Worm (Caenorhabditis elegans) whole organism, L3 larva: ENCODE data around the gene F35C11.5.

ENCODE experiments used
- R02D3.7 ChIP-seq: fragments of 150-350 bp; optimal IDR thresholded peaks from 2 replicates; lab custom pipeline; 2014; ENCODE audit warnings: missing biosample characterization, missing genetic modification characterization
- ZK546.5 ChIP-seq: sonication (generic microtip); optimal IDR thresholded peaks from 2 replicates; lab custom pipeline; 2017; ENCODE audit warnings: missing biosample characterization, missing genetic modification characterization
- ama-1 ChIP-seq: fragments of 150-350 bp; optimal IDR thresholded peaks from 2 replicates; lab custom pipeline; 2018
- ceh-9 ChIP-seq: sonication (generic microtip); optimal IDR thresholded peaks from 2 replicates; lab custom pipeline; 2018; ENCODE audit warnings: missing biosample characterization, missing genetic modification characterization
- daf-12 ChIP-seq: fragments of 150-350 bp; optimal IDR thresholded peaks from 2 replicates; lab custom pipeline; 2014; ENCODE audit warnings: missing biosample characterization, missing genetic modification reagents, missing genetic modification characterization
- egl-5 ChIP-seq: fragments of 150-350 bp; optimal IDR thresholded peaks from 2 replicates; lab custom pipeline; 2017; ENCODE audit warnings: missing biosample characterization, missing genetic modification reagents, missing genetic modification characterization, inconsistent platforms
- elt-2 ChIP-seq: sonication (generic microtip); optimal IDR thresholded peaks from 2 replicates; lab custom pipeline; 2016; ENCODE audit warnings: missing genetic modification reagents, mild to moderate bottlenecking, missing genetic modification characterization, missing compliant biosample characterization
- fkh-10 ChIP-seq: sonication (generic microtip); optimal IDR thresholded peaks from 2 replicates; lab custom pipeline; 2017; ENCODE audit warnings: missing biosample characterization, missing genetic modification reagents, missing genetic modification characterization
- fkh-2 ChIP-seq: fragments of 150-350 bp; optimal IDR thresholded peaks from 2 replicates; lab custom pipeline; 2014; ENCODE audit warnings: missing biosample characterization, missing genetic modification reagents, missing genetic modification characterization
- fos-1 ChIP-seq: fragments of 150-350 bp; optimal IDR thresholded peaks from 2 replicates; lab custom pipeline; 2014; ENCODE audit warnings: missing biosample characterization, missing genetic modification characterization
- jun-1 ChIP-seq: fragments of 150-350 bp; optimal IDR thresholded peaks from 2 replicates; lab custom pipeline; 2014; ENCODE audit warnings: missing biosample characterization, missing genetic modification reagents, missing genetic modification characterization
- lin-15B ChIP-seq: fragments of 150-350 bp; optimal IDR thresholded peaks from 2 replicates; lab custom pipeline; 2014; ENCODE audit warnings: missing biosample characterization, missing genetic modification characterization
- lin-39 ChIP-seq: fragments of 150-350 bp; optimal IDR thresholded peaks from 2 replicates; lab custom pipeline; 2018; ENCODE audit warnings: missing biosample characterization, missing genetic modification reagents, missing genetic modification characterization
- mdl-1 ChIP-seq: fragments of 150-350 bp; optimal IDR thresholded peaks from 2 replicates; lab custom pipeline; 2014; ENCODE audit warnings: missing biosample characterization, missing genetic modification characterization
- nhr-11 ChIP-seq: fragments of 150-350 bp; optimal IDR thresholded peaks from 2 replicates; lab custom pipeline; 2014; ENCODE audit warnings: missing biosample characterization, missing genetic modification characterization
- nhr-23 ChIP-seq: fragments of 150-350 bp; optimal IDR thresholded peaks from 2 replicates; lab custom pipeline; 2014; ENCODE audit warnings: missing biosample characterization, missing genetic modification reagents, missing genetic modification characterization
- nhr-237 ChIP-seq: fragments of 150-350 bp; optimal IDR thresholded peaks from 2 replicates; lab custom pipeline; 2014; ENCODE audit warnings: missing biosample characterization, missing genetic modification characterization
- nhr-25 ChIP-seq: sonication (generic microtip); optimal IDR thresholded peaks from 2 replicates; lab custom pipeline; 2017; ENCODE audit warnings: missing biosample characterization, missing genetic modification characterization
- nhr-28 ChIP-seq: fragments of 150-350 bp; optimal IDR thresholded peaks from 2 replicates; lab custom pipeline; 2014; ENCODE audit warnings: missing biosample characterization, missing genetic modification characterization
- nhr-43 ChIP-seq: sonication (generic microtip); optimal IDR thresholded peaks from 2 replicates; lab custom pipeline; 2016; ENCODE audit warnings: mild to moderate bottlenecking, missing genetic modification characterization, missing compliant biosample characterization; ENCODE audit not compliant: poor library complexity, severe bottlenecking
- nhr-67 ChIP-seq: fragments of 150-350 bp; optimal IDR thresholded peaks from 2 replicates; lab custom pipeline; 2014; ENCODE audit warnings: missing biosample characterization, missing genetic modification characterization
- nhr-76 ChIP-seq: fragments of 150-350 bp; sonication (generic microtip); optimal IDR thresholded peaks from 5 replicates; lab custom pipeline; 2014; ENCODE audit warnings: missing biosample characterization, missing genetic modification characterization
- nhr-77 ChIP-seq: fragments of 150-350 bp; optimal IDR thresholded peaks from 2 replicates; lab custom pipeline; 2014; ENCODE audit warnings: missing biosample characterization, missing genetic modification characterization
- pha-4 ChIP-seq: fragments of 150-350 bp; optimal IDR thresholded peaks from 2 replicates; lab custom pipeline; 2014; ENCODE audit warnings: missing biosample characterization, missing genetic modification reagents, missing genetic modification characterization
- pqm-1 ChIP-seq: fragments of 150-350 bp; optimal IDR thresholded peaks from 2 replicates; lab custom pipeline; 2017; ENCODE audit warnings: missing biosample characterization, missing genetic modification characterization, inconsistent platforms
- sea-2 ChIP-seq: fragments of 150-350 bp; sonication (generic microtip); optimal IDR thresholded peaks from 4 replicates; lab custom pipeline; 2014; ENCODE audit warnings: missing biosample characterization, missing genetic modification reagents, missing genetic modification characterization
- skn-1 ChIP-seq: fragments of 150-350 bp; optimal IDR thresholded peaks from 2 replicates; lab custom pipeline; 2014; ENCODE audit warnings: missing biosample characterization, missing genetic modification characterization
- snpc-4 ChIP-seq: fragments of 150-350 bp; optimal IDR thresholded peaks from 2 replicates; lab custom pipeline; 2014; ENCODE audit warnings: missing biosample characterization, missing genetic modification characterization
- tbx-2 ChIP-seq: sonication (generic microtip); optimal IDR thresholded peaks from 2 replicates; lab custom pipeline; 2016; ENCODE audit warnings: mild to moderate bottlenecking, missing genetic modification characterization, missing compliant biosample characterization
- unc-39 ChIP-seq: sonication (generic microtip); optimal IDR thresholded peaks from 4 replicates; lab custom pipeline; 2017; ENCODE audit warnings: missing biosample characterization, missing genetic modification characterization
- unc-62 ChIP-seq: fragments of 150-350 bp; sonication (generic microtip); optimal IDR thresholded peaks from 4 replicates; lab custom pipeline; 2014; ENCODE audit warnings: missing biosample characterization, missing genetic modification reagents, missing genetic modification characterization
- zag-1 ChIP-seq: fragments of 150-350 bp; optimal IDR thresholded peaks from 2 replicates; lab custom pipeline; 2014; ENCODE audit warnings: missing biosample characterization, missing genetic modification characterization
- ztf-4 ChIP-seq: fragments of 150-350 bp; optimal IDR thresholded peaks from 2 replicates; lab custom pipeline; 2014; ENCODE audit warnings: missing biosample characterization, missing genetic modification characterization

F35C11.5 gene

ce11 chrII:8246476-8246875 is 7.1 kb upstream of the F35C11.5 start, which contains the start of gene F35C11.3:
Gene F35C11.3 (plus strand): TSS chrII:8246776.
- no peak for TF ChIP-seq nhr-43 (tag; lab: Kevin White, UChicago)
- no peak for TF ChIP-seq snpc-4 (tag; lab: Kevin White, UChicago)
- TF ChIP-seq lin-39: no peak
- no peak for TF ChIP-seq pqm-1
- no peak for TF ChIP-seq unc-62
- TF ChIP-seq R02D3.7 (tag; lab: Kevin White, UChicago): no peak
- TF ChIP-seq fos-1 (tag; lab: Kevin White, UChicago): no peak
- TF ChIP-seq nhr-28 (tag; lab: Kevin White, UChicago): no peak
- no peak for TF ChIP-seq unc-39 (tag; lab: Kevin White, UChicago)
- TF ChIP-seq mdl-1 (tag; lab: Kevin White, UChicago): no peak
- TF ChIP-seq ceh-9 (tag; lab: Kevin White, UChicago): no peak
- no peak for TF ChIP-seq sea-2
- no peak for TF ChIP-seq fkh-2 (tag; lab: Kevin White, UChicago)
- no peak for TF ChIP-seq jun-1 (tag; lab: Kevin White, UChicago)
- no peak for TF ChIP-seq tbx-2 (tag; lab: Kevin White, UChicago)
- no peak for TF ChIP-seq nhr-67 (tag; lab: Kevin White, UChicago)

- TF ChIP-seq elt-2 (tag; lab: Kevin White, UChicago) (peak; percentile 75), nhr-11 (no peak), pqm-1 (peak; percentile 86), pha-4 (tag; lab: Kevin White, UChicago) (peak; percentile 85), jun-1 (tag; lab: Kevin White, UChicago) (peak; percentile 5)
Measured at ce11 chrII:8248745-8249144, 4.8 kb upstream of the F35C11.5 start, which contains the start of the genes F35C11.2 and F35C11.4. Gene F35C11.2 (minus strand): TSS chrII:8248834. Gene F35C11.4 (plus strand): TSS chrII:8249004.

- TF ChIP-seq ZK546.5 (tag; lab: Kevin White, UChicago) (no peak), elt-2 (tag; lab: Kevin White, UChicago) (peak; percentile 53), egl-5 (tag; lab: Kevin White, UChicago) (no peak)
- TF ChIP-seq, all 47 proteins: peak for 1
Measured at ce11 chrII:8249710-8250109, 3.8 kb upstream of the F35C11.5 start.

ce11 chrII:8256013-8256412 is 2.5 kb downstream of the F35C11.5 start, which contains the start of gene F35C11.7:
Gene F35C11.7 (plus strand): TSS chrII:8256313.
- no peak for TF ChIP-seq lin-39
- no peak for TF ChIP-seq pha-4 (tag; lab: Kevin White, UChicago)
- TF ChIP-seq fkh-2 (tag; lab: Kevin White, UChicago): no peak
- TF ChIP-seq unc-62: no peak
- TF ChIP-seq ZK546.5 (tag; lab: Kevin White, UChicago): no peak
- no peak for TF ChIP-seq skn-1 (tag; lab: Kevin White, UChicago)
- no peak for TF ChIP-seq nhr-77

ce11 chrII:8259038-8259437 is 5.5 kb downstream of the F35C11.5 start, which contains the start of gene F35C11.6:
Gene F35C11.6 (minus strand): TSS chrII:8259138.
- TF ChIP-seq egl-5 (tag; lab: Kevin White, UChicago) (no peak), ama-1 (no peak)

ce11 chrII:8259674-8260073 is 6.1 kb downstream of the F35C11.5 start:
- TF ChIP-seq mdl-1 (tag; lab: Kevin White, UChicago) (no peak), nhr-25 (tag; lab: Kevin White, UChicago) (peak; percentile 26), ZK546.5 (tag; lab: Kevin White, UChicago) (no peak), nhr-23 (tag; lab: Kevin White, UChicago) (peak; percentile 33), fkh-10 (no peak), nhr-237 (tag; lab: Kevin White, UChicago) (no peak), zag-1 (tag; lab: Kevin White, UChicago) (no peak), daf-12 (tag; lab: Kevin White, UChicago) (no peak), unc-39 (tag; lab: Kevin White, UChicago) (no peak), ztf-4 (tag; lab: Kevin White, UChicago) (no peak), nhr-28 (tag; lab: Kevin White, UChicago) (no peak), R02D3.7 (tag; lab: Kevin White, UChicago) (no peak), jun-1 (tag; lab: Kevin White, UChicago) (no peak), lin-15B (tag; lab: Kevin White, UChicago) (no peak), nhr-67 (tag; lab: Kevin White, UChicago) (no peak), nhr-76 (tag; lab: Kevin White, UChicago) (no peak)
